Fruit fly (Drosophila melanogaster): ENCODE results near the gene Idgf1.

The Idgf1 gene

DNA sequence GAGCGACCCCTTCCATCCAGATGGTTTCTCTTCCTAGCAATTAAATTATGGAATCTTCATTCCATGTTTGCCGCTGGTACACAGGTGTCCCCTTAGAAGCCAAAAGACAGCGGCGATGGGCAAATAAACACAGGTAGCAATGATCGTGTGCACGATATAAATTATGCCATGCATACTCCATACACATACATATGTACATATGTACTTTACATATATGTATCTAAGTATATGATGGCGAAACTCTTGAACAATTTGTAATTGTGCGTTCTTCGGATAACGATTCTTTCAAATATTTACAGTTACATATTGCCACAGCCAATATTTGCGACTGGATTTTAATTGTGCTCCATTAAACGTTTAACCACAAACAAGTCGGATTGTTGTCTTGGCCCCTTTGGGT lies 31.4 kb downstream of the Idgf1 start (continued):
- TF ChIP-seq Ets96B (tag; optimal IDR thresholded peaks at IDR 0.05), result peak; percentile 3
- TF ChIP-seq Eip78C (GFP tag), result peak; percentile 93
- TF ChIP-seq salr (GFP tag; optimal IDR thresholded peaks at IDR 0.05), result peak in 1 of 2 experiments; percentile 31
- peak; percentile 55 for TF ChIP-seq CG7368 (GFP tag; optimal IDR thresholded peaks at IDR 0.05)
- no peak for TF ChIP-seq CG11902 (GFP tag; optimal IDR thresholded peaks at IDR 0.05)
- peak; percentile 21 for TF ChIP-seq Hr4 (GFP tag; optimal IDR thresholded peaks at IDR 0.05)
- peak; percentile 13 for TF ChIP-seq lz (GFP tag; optimal IDR thresholded peaks at IDR 0.05)
- peak; percentile 63 for TF ChIP-seq svp (GFP tag)
- TF ChIP-seq spab (GFP tag; optimal IDR thresholded peaks at IDR 0.05), result peak; percentile 17
- peak; percentile 37 for TF ChIP-seq pdm3 (GFP tag; optimal IDR thresholded peaks at IDR 0.05)
- TF ChIP-seq Blimp-1 (GFP tag; optimal IDR thresholded peaks at IDR 0.05), result peak; percentile 37
- TF ChIP-seq CG9139 (GFP tag; optimal IDR thresholded peaks at IDR 0.05), result peak; percentile 38
- TF ChIP-seq fkh (GFP tag; optimal IDR thresholded peaks at IDR 0.05), result peak; percentile 71
- TF ChIP-seq CG6792 (GFP tag; optimal IDR thresholded peaks at IDR 0.05), result peak; percentile 27

DNA sequence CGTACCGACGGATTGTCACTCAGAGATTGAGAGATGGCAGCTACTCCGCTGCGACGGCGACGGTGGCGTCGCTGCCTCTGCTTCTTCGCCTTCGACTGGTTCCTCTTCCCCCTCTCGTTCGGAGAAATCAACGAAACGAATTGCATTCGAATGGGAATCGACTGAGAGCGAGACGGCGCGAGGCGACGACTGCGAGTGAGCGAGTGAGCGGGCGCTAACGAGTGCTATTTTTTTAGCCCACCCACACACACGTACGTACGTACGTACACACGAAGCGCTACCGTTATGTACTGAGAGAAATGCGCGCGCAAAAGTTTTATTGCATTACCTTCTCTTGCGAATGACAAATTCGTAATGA lies 40.5 kb downstream of the Idgf1 start, which contains the start of gene dac:
Gene dac, minus strand, starts transcription at position 356 of the 358 bp plus-strand sequence.
- TF ChIP-seq fkh (GFP tag; optimal IDR thresholded peaks at IDR 0.05), result no peak
- TF ChIP-seq Eip78C (GFP tag), result peak; percentile 1
- TF ChIP-seq CG6276 (GFP tag; optimal IDR thresholded peaks at IDR 0.05), result no peak
- no peak for TF ChIP-seq CG7368 (GFP tag; optimal IDR thresholded peaks at IDR 0.05)
- no peak for TF ChIP-seq CG8119 (GFP tag; IDR thresholded peaks at IDR 0.05)
- no peak for TF ChIP-seq CG3919 (GFP tag; optimal IDR thresholded peaks at IDR 0.05)
- TF ChIP-seq CG6163 (GFP tag; IDR thresholded peaks at IDR 0.05), result peak; percentile 33; the same call in 1 of the 3 replicates
- TF ChIP-seq dac (GFP tag; optimal IDR thresholded peaks at IDR 0.05), result peak; percentile 58
- TF ChIP-seq svp (GFP tag), result peak; percentile 52
- TF ChIP-seq CG11762 (GFP tag; optimal IDR thresholded peaks at IDR 0.05; ENCODE audit: insufficient read depth), result no peak

DNA sequence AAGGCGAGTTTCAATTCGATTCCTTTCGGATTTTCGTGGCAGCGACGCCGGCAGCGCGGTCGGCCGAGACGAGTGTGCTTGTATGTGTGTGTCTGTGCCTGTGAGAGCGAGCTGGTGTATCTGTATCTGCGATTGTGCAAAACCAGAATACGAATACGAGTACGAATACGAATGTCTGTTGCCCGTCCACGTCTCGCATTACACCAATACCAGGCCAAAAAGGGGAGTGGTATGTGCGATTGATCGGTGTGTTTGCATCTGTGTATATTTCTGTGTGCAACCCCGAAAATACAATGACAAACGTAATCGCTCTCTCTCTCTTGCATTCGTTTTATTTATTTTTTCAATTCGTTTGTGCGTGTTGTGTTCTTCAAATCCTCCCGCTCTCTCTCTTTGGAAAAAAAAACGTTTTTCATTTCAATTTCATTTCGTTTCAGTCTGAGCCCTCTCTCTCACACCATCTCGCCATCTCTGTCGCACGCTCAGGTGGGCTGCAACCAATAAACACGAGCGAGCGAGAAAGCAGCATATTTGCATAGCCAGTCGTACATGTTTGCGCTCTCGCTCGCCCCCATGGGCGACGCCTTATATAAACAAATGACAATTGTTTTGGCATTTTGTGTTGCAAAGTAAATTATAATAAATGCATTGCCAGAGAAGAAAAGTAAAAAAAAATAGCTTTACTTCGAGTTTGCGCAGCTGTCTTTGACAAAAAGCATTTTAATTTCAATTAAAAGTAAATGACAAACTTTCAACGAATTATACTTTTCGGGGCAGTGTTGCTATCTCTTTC lies 41.1 kb downstream of the Idgf1 start:
- TF ChIP-seq Blimp-1 (GFP tag; optimal IDR thresholded peaks at IDR 0.05), result peak; percentile 49
- TF ChIP-seq CG11762 (GFP tag; optimal IDR thresholded peaks at IDR 0.05; ENCODE audit: insufficient read depth), result no peak
- TF ChIP-seq OdsH (GFP tag; optimal IDR thresholded peaks at IDR 0.05), result peak; percentile 30
- peak; percentile 28 for TF ChIP-seq Sox102F (GFP tag; optimal IDR thresholded peaks at IDR 0.05)
- TF ChIP-seq fd59A (GFP tag; optimal IDR thresholded peaks at IDR 0.05), result no peak
- peak; percentile 99 for TF ChIP-seq fkh (GFP tag; optimal IDR thresholded peaks at IDR 0.05)
- TF ChIP-seq eg (GFP tag; IDR thresholded peaks at IDR 0.05), result peak; percentile 41
- TF ChIP-seq CG9139 (GFP tag; optimal IDR thresholded peaks at IDR 0.05), result peak; percentile 15
- TF ChIP-seq CG10669 (GFP tag; optimal IDR thresholded peaks at IDR 0.05), result peak; percentile 45
- peak; percentile 18 to 54 for TF ChIP-seq salr (GFP tag; optimal IDR thresholded peaks at IDR 0.05)
- TF ChIP-seq Sox14 (GFP tag; optimal IDR thresholded peaks at IDR 0.05), result peak; percentile 56
- TF ChIP-seq CG10631 (GFP tag; optimal IDR thresholded peaks at IDR 0.05), result peak; percentile 39
- TF ChIP-seq CG31627 (GFP tag; optimal IDR thresholded peaks at IDR 0.05), result peak; percentile 34
- TF ChIP-seq CG11902 (GFP tag; optimal IDR thresholded peaks at IDR 0.05), result no peak
- peak; percentile 25 for TF ChIP-seq CG3032 (tag; optimal IDR thresholded peaks at IDR 0.05)
- peak; percentile 50 for TF ChIP-seq CG8632 (GFP tag; optimal IDR thresholded peaks at IDR 0.05)
- TF ChIP-seq net (GFP tag; optimal IDR thresholded peaks at IDR 0.05), result peak; percentile 34
- TF ChIP-seq ss (GFP tag; optimal IDR thresholded peaks at IDR 0.05), result peak; percentile 35 to 72
- peak; percentile 24 for TF ChIP-seq Hr39 (GFP tag; optimal IDR thresholded peaks at IDR 0.05)
- TF ChIP-seq Sox15 (GFP tag; optimal IDR thresholded peaks at IDR 0.05), result no peak
- TF ChIP-seq Eip75B (GFP tag; optimal IDR thresholded peaks at IDR 0.05), result peak; percentile 15
- TF ChIP-seq Ets96B (tag; optimal IDR thresholded peaks at IDR 0.05), result peak; percentile 36
- no peak for TF ChIP-seq CG8119 (GFP tag; IDR thresholded peaks at IDR 0.05)
- TF ChIP-seq spab (GFP tag; optimal IDR thresholded peaks at IDR 0.05), result peak; percentile 17
- no peak for TF ChIP-seq CG6854 (GFP tag; optimal IDR thresholded peaks at IDR 0.05)
- peak; percentile 52 for TF ChIP-seq pdm3 (GFP tag; optimal IDR thresholded peaks at IDR 0.05)
- no peak for TF ChIP-seq Eip93F (GFP tag; optimal IDR thresholded peaks at IDR 0.05)
- TF ChIP-seq CG1621 (tag; optimal IDR thresholded peaks at IDR 0.05), result no peak
- TF ChIP-seq CG6808 (GFP tag; optimal IDR thresholded peaks at IDR 0.05), result peak; percentile 34
- peak; percentile 43 for TF ChIP-seq Gug (GFP tag; IDR thresholded peaks at IDR 0.05)
- TF ChIP-seq fd85E (GFP tag; optimal IDR thresholded peaks at IDR 0.05), result no peak
- TF ChIP-seq vri (GFP tag; optimal IDR thresholded peaks at IDR 0.05), result peak; percentile 30
- TF ChIP-seq CG6163 (GFP tag; IDR thresholded peaks at IDR 0.05), result peak; percentile 45; the same call in 2 of the 3 replicates
- TF ChIP-seq esn (GFP tag; optimal IDR thresholded peaks at IDR 0.05), result peak; percentile 25
- TF ChIP-seq Met (GFP tag; optimal IDR thresholded peaks at IDR 0.05), result peak; percentile 23
